Worm (Caenorhabditis elegans): Measurements from ENCODE around the gene Y39A3A.2.

The Y39A3A.2 gene

DNA sequence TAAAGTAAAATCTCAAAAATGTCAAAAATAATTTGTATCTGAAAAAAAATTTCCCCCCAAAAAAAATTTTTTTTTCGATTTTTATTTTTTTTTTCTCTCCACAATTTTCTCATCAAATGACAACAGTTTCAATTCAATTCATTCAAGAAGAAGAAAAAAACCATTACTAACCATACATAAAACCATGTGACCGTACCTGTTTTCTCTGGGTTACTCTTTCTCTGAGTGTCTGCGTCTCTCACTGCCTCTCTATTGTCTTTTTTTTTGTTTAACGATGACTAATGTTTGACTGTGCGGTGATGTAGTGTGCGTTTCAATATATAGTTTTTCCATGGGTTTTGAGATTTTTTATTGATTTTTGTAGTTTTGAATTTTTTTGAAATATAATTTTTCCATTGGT lies 33.2 kb upstream of the Y39A3A.2 start (continued):
- no peak for TF ChIP-seq ceh-40 (GFP tag; IDR thresholded peaks at IDR 0.05)
- TF ChIP-seq cebp-1 (GFP tag; IDR thresholded peaks at IDR 0.05), result no peak
- TF ChIP-seq cebp-1 (tag; optimal IDR thresholded peaks at IDR 0.05), result peak; percentile 60
- no peak for TF ChIP-seq bed-1 (GFP tag; IDR thresholded peaks at IDR 0.05)
- no peak for TF ChIP-seq xnd-1 (tag; optimal IDR thresholded peaks at IDR 0.05)
- TF ChIP-seq Y56A3A.18 (GFP tag; IDR thresholded peaks at IDR 0.05), result no peak
- no peak for TF ChIP-seq unc-130 (GFP tag; optimal IDR thresholded peaks at IDR 0.05)
- 0 out of 2 replicates have a peak, but pooled peaks have one; percentile 10 for TF ChIP-seq pbrm-1 (GFP tag; IDR thresholded peaks at IDR 0.05)
- TF ChIP-seq cebp-2 (GFP tag; IDR thresholded peaks at IDR 0.05), result no peak
- no peak for TF ChIP-seq him-1 (tag; optimal IDR thresholded peaks at IDR 0.05)
- no peak for TF ChIP-seq hrde-1 (tag; optimal IDR thresholded peaks at IDR 0.05; ENCODE audit: borderline replicate concordance)
- TF ChIP-seq dpff-1 (tag; optimal IDR thresholded peaks at IDR 0.05), result no peak
- TF ChIP-seq aptf-2 (GFP tag; conservative IDR thresholded peaks at IDR 0.05), result no peak
- no peak for TF ChIP-seq madf-8 (GFP tag; conservative IDR thresholded peaks at IDR 0.05)
- TF ChIP-seq bed-2 (GFP tag; IDR thresholded peaks at IDR 0.05), result no peak
- no peak for TF ChIP-seq attf-6 (GFP tag; IDR thresholded peaks at IDR 0.05)
- no peak for TF ChIP-seq snpc-4 (GFP tag; optimal IDR thresholded peaks at IDR 0.05)
- no peak for TF ChIP-seq snpc-4 (tag; optimal IDR thresholded peaks at IDR 0.05)
- no peak for TF ChIP-seq ceh-27 (GFP tag; optimal IDR thresholded peaks at IDR 0.05)

DNA sequence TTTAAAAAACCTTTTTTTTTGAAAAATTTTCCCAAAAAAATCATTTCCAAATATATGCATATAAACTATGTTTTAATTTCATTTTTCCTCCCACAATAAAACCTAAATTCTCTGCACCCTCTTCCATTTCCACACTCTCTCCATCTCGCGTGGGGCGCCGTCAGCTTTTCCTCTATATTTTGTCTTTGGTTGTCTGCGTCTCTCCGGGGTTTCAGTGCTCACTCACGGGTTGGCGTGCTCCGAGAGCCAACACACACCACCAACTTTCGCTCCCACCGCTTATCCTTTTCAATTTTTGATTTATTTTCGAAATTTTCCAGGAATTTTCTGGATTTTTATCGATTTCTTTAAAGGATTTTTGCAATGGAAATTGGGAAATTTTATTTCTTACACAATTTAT lies 32.0 kb upstream of the Y39A3A.2 start:
- TF ChIP-seq zfh-2 (GFP tag; conservative IDR thresholded peaks at IDR 0.05), result peak; percentile 52
- no peak for TF ChIP-seq rcor-1 (GFP tag; IDR thresholded peaks at IDR 0.05)
- no peak for TF ChIP-seq K12H6.12 (tag; optimal IDR thresholded peaks at IDR 0.05)
- TF ChIP-seq D2030.7 (GFP tag; IDR thresholded peaks at IDR 0.05), result no peak
- TF ChIP-seq repo-1 (tag; optimal IDR thresholded peaks at IDR 0.05), result no peak
- TF ChIP-seq efl-1 (GFP tag; optimal IDR thresholded peaks at IDR 0.05), result no peak
- no peak for TF ChIP-seq lin-54 (GFP tag; optimal IDR thresholded peaks at IDR 0.05)
- TF ChIP-seq nhr-90 (tag; optimal IDR thresholded peaks at IDR 0.05), result no peak
- TF ChIP-seq nhr-80 (tag; optimal IDR thresholded peaks at IDR 0.05), result peak; percentile 3
- TF ChIP-seq chd-7 (tag; optimal IDR thresholded peaks at IDR 0.05), result no peak
- no peak for TF ChIP-seq attf-5 (GFP tag; optimal IDR thresholded peaks at IDR 0.05)
- TF ChIP-seq snpc-1.1 (tag; optimal IDR thresholded peaks at IDR 0.05; ENCODE audit: insufficient read depth), result no peak
- TF ChIP-seq atf-7 (tag; optimal IDR thresholded peaks at IDR 0.05), result no peak
- 0 out of 2 replicates have a peak, but pooled peaks have one; percentile 12 for TF ChIP-seq mcd-1 (GFP tag; IDR thresholded peaks at IDR 0.05)
- no peak for TF ChIP-seq cebp-1 (GFP tag; IDR thresholded peaks at IDR 0.05)
- peak; percentile 24 for TF ChIP-seq cebp-1 (tag; optimal IDR thresholded peaks at IDR 0.05)
- TF ChIP-seq hmg-1.2 (GFP tag; IDR thresholded peaks at IDR 0.05), result peak; percentile 87

DNA sequence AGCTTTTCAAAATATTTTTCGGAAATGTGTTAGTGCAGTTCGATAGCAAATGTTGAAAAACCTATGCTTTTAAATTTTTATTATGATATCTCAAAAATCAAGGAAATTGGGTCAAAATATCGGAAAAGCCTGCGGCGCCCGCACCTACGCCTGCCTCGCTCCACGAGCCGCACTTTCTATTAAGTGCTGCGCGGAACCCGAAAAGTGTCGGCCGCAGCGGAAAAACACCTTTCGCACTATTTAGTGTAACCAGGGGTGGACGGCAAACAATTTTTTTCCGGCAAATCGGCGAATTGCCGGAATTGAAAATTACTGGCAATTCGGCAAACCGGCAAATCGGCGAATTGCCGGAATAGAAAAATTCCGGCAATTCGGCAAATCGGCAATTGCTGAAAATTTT lies 27.4 kb upstream of the Y39A3A.2 start:
- no peak for TF ChIP-seq die-1 (tag; optimal IDR thresholded peaks at IDR 0.05)
- peak; percentile 12 for TF ChIP-seq snpc-4 (GFP tag; optimal IDR thresholded peaks at IDR 0.05)
- TF ChIP-seq snpc-4 (tag; optimal IDR thresholded peaks at IDR 0.05), result peak in 2 of 4 experiments; percentile 60 to 86
- no peak for TF ChIP-seq cebp-1 (GFP tag; IDR thresholded peaks at IDR 0.05)
- no peak for TF ChIP-seq cebp-1 (tag; optimal IDR thresholded peaks at IDR 0.05)
- 0 out of 2 replicates have a peak, but pooled peaks have one; percentile 7 for TF ChIP-seq hmg-1.2 (GFP tag; IDR thresholded peaks at IDR 0.05)
- peak; percentile 49 for TF ChIP-seq snpc-1.1 (tag; optimal IDR thresholded peaks at IDR 0.05; ENCODE audit: insufficient read depth)
- TF ChIP-seq F23B12.7 (tag; optimal IDR thresholded peaks at IDR 0.05; ENCODE audit: insufficient read depth), result no peak

Measured in whole organism, young adult.